Worm (Caenorhabditis elegans): Measurements from ENCODE around the gene fbxb-74.

Gene fbxb-74

DNA sequence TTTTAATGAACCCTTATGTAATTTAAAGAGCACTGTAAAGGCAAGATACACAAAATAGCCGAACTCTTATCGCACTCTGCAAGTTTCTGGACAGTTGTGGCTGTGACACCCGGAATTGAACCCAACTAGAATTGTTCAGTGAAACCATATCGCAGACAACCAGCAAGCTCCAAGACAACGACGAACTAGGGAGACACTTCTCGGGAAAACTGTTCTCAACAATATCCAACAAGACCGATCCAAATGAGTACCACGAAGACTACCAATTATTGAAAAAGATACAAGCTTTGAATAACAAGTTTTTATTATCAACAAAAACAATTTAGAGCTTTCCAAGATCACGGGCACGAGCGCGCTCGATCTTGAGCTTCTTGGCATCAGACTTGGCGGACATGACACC lies 50.2 kb downstream of the fbxb-74 start:
- peak; percentile 4 for TF ChIP-seq elt-2 (tag; optimal IDR thresholded peaks at IDR 0.05)

Measured in whole organism, L3 larva.